Worm (Caenorhabditis elegans) whole organism, L1 larva: ENCODE data around the gene clec-219.
A peak's percentile ranks its signal among the peaks of the same experiment; 100 is the strongest.

ENCODE experiments used
- C34B4.2 ChIP-seq: sonication (generic microtip); optimal IDR thresholded peaks from 2 replicates; lab custom pipeline; 2017; ENCODE audit warnings: mild to moderate bottlenecking, missing genetic modification characterization, missing compliant biosample characterization
- aha-1 ChIP-seq: fragments of 150-350 bp; optimal IDR thresholded peaks from 2 replicates; lab custom pipeline; 2014; ENCODE audit warnings: missing biosample characterization, missing genetic modification characterization
- alr-1 ChIP-seq: fragments of 200-800 bp; sonication (Bioruptor generic); optimal IDR thresholded peaks from 2 replicates; lab custom pipeline; 2018; ENCODE audit warnings: borderline replicate concordance, mild to moderate bottlenecking, missing genetic modification characterization, missing compliant biosample characterization
- aly-2 ChIP-seq: fragments of 150-350 bp; optimal IDR thresholded peaks from 2 replicates; lab custom pipeline; 2014; ENCODE audit warnings: missing biosample characterization, missing genetic modification characterization
- ama-1 ChIP-seq: fragments of 150-350 bp; optimal IDR thresholded peaks from 2 replicates; lab custom pipeline; 2014
- blmp-1 ChIP-seq: fragments of 150-350 bp; optimal IDR thresholded peaks from 2 replicates; lab custom pipeline; 2014; ENCODE audit warnings: missing biosample characterization, missing genetic modification characterization
- ceh-63 ChIP-seq: fragments of 200-800 bp; sonication (Bioruptor generic); optimal IDR thresholded peaks from 2 replicates; lab custom pipeline; 2018; ENCODE audit warnings: mild to moderate bottlenecking, missing genetic modification characterization, missing compliant biosample characterization
- ceh-8 ChIP-seq: fragments of 200-800 bp; sonication (Bioruptor generic); optimal IDR thresholded peaks from 2 replicates; lab custom pipeline; 2018; ENCODE audit warnings: mild to moderate bottlenecking, missing genetic modification characterization, moderate library complexity, missing compliant biosample characterization
- ceh-88 ChIP-seq: fragments of 200-800 bp; sonication (Bioruptor generic); IDR thresholded peaks from 2 replicates; pipeline ENCODE4 v1.3.6; 2022; ENCODE audit warnings: missing genetic modification characterization, missing compliant biosample characterization
- ceh-90 ChIP-seq: sonication (generic microtip); optimal IDR thresholded peaks from 2 replicates; lab custom pipeline; 2016; ENCODE audit warnings: missing genetic modification characterization, missing compliant biosample characterization
- ces-1 ChIP-seq: fragments of 150-350 bp; optimal IDR thresholded peaks from 2 replicates; lab custom pipeline; 2014; ENCODE audit warnings: missing biosample characterization, missing genetic modification reagents, missing genetic modification characterization
- dpl-1 ChIP-seq, 3 experiments: fragments of 150-350 bp in 2 of 3; sonication (generic microtip) in 1 of 3; optimal IDR thresholded peaks; 2 replicates each; lab custom pipeline; 2014 to 2017; ENCODE audit warnings: missing biosample characterization in 3 of 3, missing genetic modification characterization in 3 of 3, missing genetic modification reagents in 3 of 3
- elt-3 ChIP-seq, 6 experiments: fragments of 150-350 bp in 1 of 6; sonication (generic microtip); optimal IDR thresholded peaks; 2 replicates each; lab custom pipeline; 2017 to 2018; ENCODE audit warnings: missing biosample characterization in 6 of 6, missing genetic modification characterization in 6 of 6, inconsistent platforms in 1 of 6
- ets-5 ChIP-seq: fragments of 200-800 bp; sonication (Bioruptor generic); IDR thresholded peaks from 2 replicates; pipeline ENCODE4 v1.3.6; 2022; ENCODE audit warnings: missing genetic modification characterization, missing compliant biosample characterization
- fkh-10 ChIP-seq: sonication (generic microtip); optimal IDR thresholded peaks from 2 replicates; lab custom pipeline; 2017; ENCODE audit warnings: missing biosample characterization, missing genetic modification reagents, missing genetic modification characterization
- fkh-4 ChIP-seq: sonication (generic microtip); optimal IDR thresholded peaks from 2 replicates; lab custom pipeline; 2016; ENCODE audit warnings: missing compliant biosample characterization, missing genetic modification characterization, borderline replicate concordance
- grh-1 ChIP-seq: fragments of 200-800 bp; sonication (Bioruptor generic); IDR thresholded peaks from 2 replicates; pipeline ENCODE4 v1.3.6; 2022; ENCODE audit warnings: missing genetic modification reagents, missing genetic modification characterization, missing compliant biosample characterization
- hlh-4 ChIP-seq: sonication (generic microtip); optimal IDR thresholded peaks from 2 replicates; lab custom pipeline; 2016; ENCODE audit warnings: mild to moderate bottlenecking, missing genetic modification characterization, missing compliant biosample characterization
- irx-1 ChIP-seq: sonication (generic microtip); optimal IDR thresholded peaks from 2 replicates; lab custom pipeline; 2016; ENCODE audit warnings: missing genetic modification characterization, missing compliant biosample characterization
- isw-1 ChIP-seq: fragments of 200-800 bp; sonication (Bioruptor generic); IDR thresholded peaks from 2 replicates; pipeline ENCODE4 v1.3.6; 2022; ENCODE audit warnings: missing genetic modification characterization, missing compliant biosample characterization
- jun-1 ChIP-seq: fragments of 150-350 bp; optimal IDR thresholded peaks from 2 replicates; lab custom pipeline; 2014; ENCODE audit warnings: missing biosample characterization, missing genetic modification reagents, missing genetic modification characterization
- lin-13 ChIP-seq: fragments of 150-350 bp; optimal IDR thresholded peaks from 2 replicates; lab custom pipeline; 2014; ENCODE audit warnings: missing biosample characterization, missing genetic modification reagents, missing genetic modification characterization
- lin-35 ChIP-seq, 2 experiments: fragments of 150-350 bp; optimal IDR thresholded peaks; 2 replicates each; lab custom pipeline; 2014; ENCODE audit warnings: missing biosample characterization in 2 of 2, missing genetic modification characterization in 2 of 2, missing genetic modification reagents in 2 of 2
- lir-3 ChIP-seq: sonication (generic microtip); optimal IDR thresholded peaks from 2 replicates; lab custom pipeline; 2016; ENCODE audit warnings: mild to moderate bottlenecking, missing genetic modification characterization, moderate library complexity, missing compliant biosample characterization; ENCODE audit not compliant: poor library complexity
- mab-9 ChIP-seq: fragments of 200-800 bp; sonication (Bioruptor generic); IDR thresholded peaks from 2 replicates; pipeline ENCODE4 v1.3.6; 2022; ENCODE audit warnings: missing genetic modification reagents, missing genetic modification characterization, missing compliant biosample characterization
- mdl-1 ChIP-seq, 2 experiments: fragments of 150-350 bp; optimal IDR thresholded peaks; 2 replicates each; lab custom pipeline; 2014 to 2017; ENCODE audit warnings: missing biosample characterization in 2 of 2, missing genetic modification characterization in 2 of 2, inconsistent platforms in 1 of 2
- nhr-20 ChIP-seq: sonication (generic microtip); optimal IDR thresholded peaks from 2 replicates; lab custom pipeline; 2016; ENCODE audit warnings: mild to moderate bottlenecking, missing genetic modification characterization, missing compliant biosample characterization
- nhr-237 ChIP-seq: fragments of 150-350 bp; optimal IDR thresholded peaks from 2 replicates; lab custom pipeline; 2014; ENCODE audit warnings: missing biosample characterization, missing genetic modification characterization
- nhr-47 ChIP-seq: sonication (generic microtip); optimal IDR thresholded peaks from 2 replicates; lab custom pipeline; 2016; ENCODE audit warnings: mild to moderate bottlenecking, missing genetic modification characterization, moderate library complexity, missing compliant biosample characterization
- nhr-71 ChIP-seq: sonication (generic microtip); optimal IDR thresholded peaks from 2 replicates; lab custom pipeline; 2016; ENCODE audit warnings: mild to moderate bottlenecking, missing genetic modification characterization, moderate library complexity, missing compliant biosample characterization
- nhr-76 ChIP-seq: sonication (generic microtip); optimal IDR thresholded peaks from 2 replicates; lab custom pipeline; 2017; ENCODE audit warnings: missing biosample characterization, missing genetic modification characterization
- nhr-85 ChIP-seq: sonication (generic microtip); peaks from one replicate; lab custom pipeline; 2016; ENCODE audit warnings: missing genetic modification characterization, inconsistent platforms, missing compliant biosample characterization
- nhr-90 ChIP-seq: sonication (generic microtip); optimal IDR thresholded peaks from 2 replicates; lab custom pipeline; 2016; ENCODE audit warnings: mild to moderate bottlenecking, missing genetic modification characterization, missing compliant biosample characterization; ENCODE audit not compliant: poor library complexity
- pag-3 ChIP-seq: sonication (generic microtip); optimal IDR thresholded peaks from 2 replicates; lab custom pipeline; 2017; ENCODE audit warnings: missing genetic modification characterization, mild to moderate bottlenecking, missing compliant biosample characterization, antibody characterized with exemption, borderline replicate concordance; ENCODE audit not compliant: insufficient read depth
- pax-3 ChIP-seq: fragments of 200-800 bp; sonication (Bioruptor generic); optimal IDR thresholded peaks from 2 replicates; lab custom pipeline; 2018; ENCODE audit warnings: mild to moderate bottlenecking, missing genetic modification characterization, moderate library complexity, missing compliant biosample characterization
- skn-1 ChIP-seq: fragments of 150-350 bp; optimal IDR thresholded peaks from 2 replicates; lab custom pipeline; 2014; ENCODE audit warnings: missing biosample characterization, missing genetic modification characterization
- snpc-4 ChIP-seq: fragments of 150-350 bp; optimal IDR thresholded peaks from 2 replicates; lab custom pipeline; 2014; ENCODE audit warnings: missing biosample characterization, missing genetic modification characterization
- snu-23 ChIP-seq: sonication (generic microtip); optimal IDR thresholded peaks from 2 replicates; lab custom pipeline; 2016; ENCODE audit warnings: missing genetic modification characterization, missing compliant biosample characterization
- sox-4 ChIP-seq: sonication (generic microtip); optimal IDR thresholded peaks from 2 replicates; lab custom pipeline; 2016; ENCODE audit warnings: missing genetic modification characterization, missing compliant biosample characterization
- sptf-1 ChIP-seq: fragments of 150-350 bp; optimal IDR thresholded peaks from 2 replicates; lab custom pipeline; 2014; ENCODE audit warnings: missing biosample characterization, missing genetic modification characterization
- sup-37 ChIP-seq: fragments of 200-800 bp; sonication (Bioruptor generic); optimal IDR thresholded peaks from 2 replicates; lab custom pipeline; 2018; ENCODE audit warnings: mild to moderate bottlenecking, missing genetic modification characterization, missing compliant biosample characterization
- swsn-7 ChIP-seq: sonication (generic microtip); optimal IDR thresholded peaks from 2 replicates; lab custom pipeline; 2016; ENCODE audit warnings: missing genetic modification characterization, missing compliant biosample characterization
- tlp-1 ChIP-seq: fragments of 150-350 bp; optimal IDR thresholded peaks from 2 replicates; lab custom pipeline; 2014; ENCODE audit warnings: missing biosample characterization, missing genetic modification characterization
- unc-130 ChIP-seq: fragments of 150-350 bp; optimal IDR thresholded peaks from 2 replicates; lab custom pipeline; 2017; ENCODE audit warnings: missing biosample characterization, missing genetic modification characterization, inconsistent platforms
- unc-62 ChIP-seq: fragments of 150-350 bp; optimal IDR thresholded peaks from 2 replicates; lab custom pipeline; 2014; ENCODE audit warnings: missing biosample characterization, missing genetic modification reagents, missing genetic modification characterization
- unc-86 ChIP-seq: sonication (generic microtip); optimal IDR thresholded peaks from 2 replicates; lab custom pipeline; 2016; ENCODE audit warnings: missing genetic modification characterization, missing compliant biosample characterization
- unc-98 ChIP-seq: fragments of 200-800 bp; sonication (Bioruptor generic); IDR thresholded peaks from 2 replicates; pipeline ENCODE4 v1.3.6; 2022; ENCODE audit warnings: missing genetic modification characterization, missing compliant biosample characterization
- vab-15 ChIP-seq: sonication (generic microtip); optimal IDR thresholded peaks from 2 replicates; lab custom pipeline; 2017; ENCODE audit warnings: missing genotype, mild to moderate bottlenecking, missing genetic modification characterization, missing compliant biosample characterization
- xbp-1 ChIP-seq: sonication (generic microtip); optimal IDR thresholded peaks from 2 replicates; lab custom pipeline; 2016; ENCODE audit warnings: missing genetic modification characterization, missing compliant biosample characterization
- zag-1 ChIP-seq: fragments of 150-350 bp; optimal IDR thresholded peaks from 2 replicates; lab custom pipeline; 2014; ENCODE audit warnings: missing biosample characterization, missing genetic modification characterization
- ztf-4 ChIP-seq: fragments of 150-350 bp; optimal IDR thresholded peaks from 2 replicates; lab custom pipeline; 2014; ENCODE audit warnings: missing biosample characterization, missing genetic modification characterization

Gene clec-219

ce11 chrV:8300935-8301535, 17.2 kb upstream of the clec-219 start, which contains the start of gene W02D7.6 (continued):
- TF ChIP-seq nhr-76 (tag; lab: Kevin White, UChicago) (no peak), lin-13 (no peak), nhr-20 (tag; lab: Kevin White, UChicago) (no peak), vab-15 (no peak), jun-1 (tag; lab: Kevin White, UChicago) (no peak), unc-98 (GFP tag; lab: Robert Waterston, UW) (no peak), C34B4.2 (tag; lab: Kevin White, UChicago) (no peak), ceh-90 (tag; lab: Kevin White, UChicago) (no peak), pax-3 (tag; lab: Kevin White, UChicago) (no peak), snu-23 (GFP tag; lab: Kevin White, UChicago) (peak; percentile 3), fkh-4 (no peak), sup-37 (GFP tag; lab: Kevin White, UChicago) (no peak), ama-1 (lab: Kevin White, UChicago) (peak; percentile 13), ceh-63 (GFP tag; lab: Kevin White, UChicago) (no peak), nhr-71 (peak; percentile 18), irx-1 (no peak), zag-1 (no peak), dpl-1 (GFP tag; optimal IDR thresholded peaks at IDR 0.05; lab: Kevin White, UChicago) (peak in 2 of 3 experiments; percentile 13 to 57), hlh-4 (tag; lab: Kevin White, UChicago) (no peak), aha-1 (tag; lab: Kevin White, UChicago) (no peak), isw-1 (GFP tag; lab: Robert Waterston, UW) (no peak), sptf-1 (tag; lab: Kevin White, UChicago) (no peak), ces-1 (GFP tag; lab: Kevin White, UChicago) (no peak), blmp-1 (no peak), skn-1 (tag; lab: Kevin White, UChicago) (no peak), nhr-47 (tag; lab: Kevin White, UChicago) (peak; percentile 25), ceh-88 (no peak), lin-35 (GFP tag; optimal IDR thresholded peaks at IDR 0.05; lab: Kevin White, UChicago) (peak in 1 of 2 experiments; percentile 43), lir-3 (tag; lab: Kevin White, UChicago) (no peak)

- TF ChIP-seq ets-5 (GFP tag; lab: Robert Waterston, UW) (no peak), sptf-1 (tag; lab: Kevin White, UChicago) (no peak), nhr-47 (tag; lab: Kevin White, UChicago) (peak; percentile 53), dpl-1 (GFP tag; optimal IDR thresholded peaks at IDR 0.05; lab: Kevin White, UChicago) (peak; percentile 85 to 92 (median 89)), nhr-20 (tag; lab: Kevin White, UChicago) (peak; percentile 59), ztf-4 (tag; lab: Kevin White, UChicago) (no peak), ceh-8 (GFP tag; lab: Kevin White, UChicago) (no peak), elt-3 (tag; optimal IDR thresholded peaks at IDR 0.05; lab: Kevin White, UChicago) (peak in 1 of 6 experiments; percentile 47), aly-2 (tag; lab: Kevin White, UChicago) (no peak), mab-9 (GFP tag; lab: Robert Waterston, UW) (no peak), snpc-4 (tag; lab: Kevin White, UChicago) (peak; percentile 60), fkh-4 (no peak), alr-1 (tag; lab: Kevin White, UChicago) (no peak), unc-86 (tag; lab: Kevin White, UChicago) (no peak), vab-15 (no peak), unc-62 (GFP tag; lab: Kevin White, UChicago) (no peak), unc-130 (tag; lab: Kevin White, UChicago) (no peak), nhr-237 (tag; lab: Kevin White, UChicago) (no peak), snu-23 (GFP tag; lab: Kevin White, UChicago) (peak; percentile 60), fkh-10 (GFP tag; lab: Kevin White, UChicago) (no peak), grh-1 (no peak), mdl-1 (tag; optimal IDR thresholded peaks at IDR 0.05; lab: Kevin White, UChicago) (peak in 1 of 2 experiments; percentile 42), tlp-1 (tag; lab: Kevin White, UChicago) (no peak), nhr-85 (tag; lab: Kevin White, UChicago) (no peak), sox-4 (tag; lab: Kevin White, UChicago) (no peak), swsn-7 (tag; lab: Kevin White, UChicago) (peak; percentile 56), pag-3 (tag; lab: Kevin White, UChicago) (no peak), isw-1 (GFP tag; lab: Robert Waterston, UW) (peak; percentile 25; the same call in 1 of the 2 replicates), nhr-90 (tag; lab: Kevin White, UChicago) (peak; percentile 34), xbp-1 (peak; percentile 79), irx-1 (no peak)
Observed at ce11 chrV:8302522-8302921, 15.7 kb upstream of the clec-219 start, which contains the start of gene sel-9. sel-9 (minus strand) TSS chrV:8302580.
